Fruit fly (Drosophila melanogaster): Measurements from ENCODE around the gene CG7131.

CG7131 gene

dm6 chr3R:18266665-18267064 is 21.9 kb downstream of the CG7131 start:
- no peak for TF ChIP-seq CG17801 (GFP tag; optimal IDR thresholded peaks at IDR 0.05; ENCODE audit: partially characterized antibody)

- no peak for TF ChIP-seq CG17801 (GFP tag; optimal IDR thresholded peaks at IDR 0.05; ENCODE audit: partially characterized antibody)
Measured at dm6 chr3R:18265275-18265674, 23.3 kb downstream of the CG7131 start.

- no peak for TF ChIP-seq CG17801 (GFP tag; optimal IDR thresholded peaks at IDR 0.05; ENCODE audit: partially characterized antibody)
Measured at dm6 chr3R:18261602-18262001, 27.0 kb downstream of the CG7131 start.

- no peak for TF ChIP-seq CG17801 (GFP tag; optimal IDR thresholded peaks at IDR 0.05; ENCODE audit: partially characterized antibody)
Measured at dm6 chr3R:18260016-18260415, 28.6 kb downstream of the CG7131 start.

dm6 chr3R:18255281-18255680 is 33.3 kb downstream of the CG7131 start, which contains the start of the genes Ada2a, Polr2D, Tgs1 and moi:
Ada2a (minus strand) TSS chr3R:18255487.
Polr2D (minus strand) TSS chr3R:18255487.
Tgs1 (plus strand) TSS chr3R:18255530.
moi (plus strand) TSS chr3R:18255530.
- peak; percentile 23 for TF ChIP-seq CG17801 (GFP tag; optimal IDR thresholded peaks at IDR 0.05; ENCODE audit: partially characterized antibody)

- no peak for TF ChIP-seq CG17801 (GFP tag; optimal IDR thresholded peaks at IDR 0.05; ENCODE audit: partially characterized antibody)
Measured at dm6 chr3R:18252578-18252977, 36.0 kb downstream of the CG7131 start, which contains the start of gene CG12320. CG12320 (minus strand) TSS chr3R:18252734.

dm6 chr3R:18251876-18252275 is 36.7 kb downstream of the CG7131 start:
- TF ChIP-seq CG17801 (GFP tag; optimal IDR thresholded peaks at IDR 0.05; ENCODE audit: partially characterized antibody) = no peak

- TF ChIP-seq CG17801 (GFP tag; optimal IDR thresholded peaks at IDR 0.05; ENCODE audit: partially characterized antibody) = no peak
Measured at dm6 chr3R:18250815-18251214, 37.8 kb downstream of the CG7131 start, which contains the start of gene CG18598. CG18598 (plus strand) TSS chr3R:18251115.

- TF ChIP-seq CG17801 (GFP tag; optimal IDR thresholded peaks at IDR 0.05; ENCODE audit: partially characterized antibody) = no peak
Measured at dm6 chr3R:18249268-18249667, 39.3 kb downstream of the CG7131 start.

- peak; percentile 25 for TF ChIP-seq CG17801 (GFP tag; optimal IDR thresholded peaks at IDR 0.05; ENCODE audit: partially characterized antibody)
Measured at dm6 chr3R:18246041-18246440, 42.5 kb downstream of the CG7131 start.

dm6 chr3R:18245044-18245596 is 43.5 kb downstream of the CG7131 start:
- no peak for TF ChIP-seq CG17801 (GFP tag; optimal IDR thresholded peaks at IDR 0.05; ENCODE audit: partially characterized antibody)

dm6 chr3R:18244171-18245043 is 44.2 kb downstream of the CG7131 start:
- peak; percentile 45 for TF ChIP-seq CG17801 (GFP tag; optimal IDR thresholded peaks at IDR 0.05; ENCODE audit: partially characterized antibody)

dm6 chr3R:18243718-18244170 is 44.8 kb downstream of the CG7131 start:
- no peak for TF ChIP-seq CG17801 (GFP tag; optimal IDR thresholded peaks at IDR 0.05; ENCODE audit: partially characterized antibody)

- TF ChIP-seq CG17801 (GFP tag; optimal IDR thresholded peaks at IDR 0.05; ENCODE audit: partially characterized antibody) = no peak
Measured at dm6 chr3R:18243000-18243399, 45.6 kb downstream of the CG7131 start.

dm6 chr3R:18242089-18242955 is 46.3 kb downstream of the CG7131 start, which contains the start of the genes CG7156 and 14-3-3epsilon:
CG7156 (minus strand) TSS chr3R:18242159.
14-3-3epsilon (plus strand) TSS chr3R:18242531.
- TF ChIP-seq CG17801 (GFP tag; optimal IDR thresholded peaks at IDR 0.05; ENCODE audit: partially characterized antibody) = peak; percentile 14

All from ovary, adult (tissue).